Fruit fly (Drosophila melanogaster) whole organism: ENCODE data around the gene CG11085.

Experiments used
- CG8478 ChIP-seq: fragments of >200 bp; optimal IDR thresholded peaks from 2 replicates; lab custom pipeline; 2018; ENCODE audit warnings: inconsistent platforms
- Dll ChIP-seq: fragments of >200 bp; optimal IDR thresholded peaks from 2 replicates; lab custom pipeline; 2017
- pan ChIP-seq: fragments of >200 bp; optimal IDR thresholded peaks from 2 replicates; lab custom pipeline; 2017
- psq ChIP-seq: fragments of >200 bp; optimal IDR thresholded peaks from 2 replicates; lab custom pipeline; 2017
- usp ChIP-seq: fragments of >200 bp; optimal IDR thresholded peaks from 2 replicates; lab custom pipeline; 2017; ENCODE audit warnings: missing biosample characterization, missing genetic modification characterization, mixed read lengths

dm6 chrX:12662679-12663463, 46.8 kb downstream of the CG11085 start:
- TF ChIP-seq CG8478: no peak
- TF ChIP-seq psq: no peak
- no peak for TF ChIP-seq usp
- TF ChIP-seq pan (lab: Kevin White, UChicago): no peak
- TF ChIP-seq Dll: no peak
